Fruit fly (Drosophila melanogaster): ENCODE measurements around the gene eEF1gamma.

The eEF1gamma gene

DNA sequence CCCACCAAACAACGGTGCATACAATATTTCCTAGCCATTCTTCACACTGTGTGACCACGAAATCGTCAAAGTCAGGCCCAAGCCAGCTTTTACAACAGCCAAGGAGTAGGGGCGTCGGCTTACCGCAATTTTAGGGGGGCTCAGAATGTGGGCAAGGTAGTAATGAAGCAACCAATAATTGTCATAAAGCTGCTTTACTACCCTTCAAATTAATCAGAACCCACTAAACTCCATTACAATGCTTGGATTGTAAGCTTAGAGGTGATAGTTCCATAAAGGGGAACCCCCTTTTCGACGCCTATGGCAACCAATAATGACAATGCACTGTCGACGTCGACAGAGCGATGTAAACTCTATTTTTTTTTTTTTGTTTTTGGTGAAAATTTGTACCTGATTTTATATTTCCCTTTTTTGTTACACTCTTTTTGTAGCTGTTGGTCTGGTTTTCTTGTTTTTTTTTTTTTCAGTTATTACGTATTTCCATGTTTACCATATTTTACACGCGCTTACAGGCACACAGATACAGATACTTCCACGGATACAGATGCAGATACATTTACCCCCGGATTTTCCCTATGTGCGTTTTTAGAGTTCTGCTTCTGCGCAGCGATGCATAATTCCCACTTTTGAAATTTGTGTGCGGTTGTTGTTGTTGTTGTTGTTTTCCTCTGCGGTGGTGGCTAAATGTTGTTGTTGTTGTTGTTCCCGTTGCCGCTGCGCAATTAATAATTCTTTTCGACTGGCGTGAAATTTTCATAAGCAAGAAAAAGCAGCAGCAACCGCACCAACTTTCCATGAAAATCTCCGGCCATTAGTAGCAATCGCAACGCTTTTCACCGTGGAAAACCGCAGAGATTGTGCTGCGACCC is 15.1 kb upstream of the eEF1gamma start (continued):
- peak; percentile 32 for TF ChIP-seq caup (GFP tag; optimal IDR thresholded peaks at IDR 0.05; ENCODE audit: severe bottlenecking)
- no peak for TF ChIP-seq grn (GFP tag; optimal IDR thresholded peaks at IDR 0.05)
- peak; percentile 66 for TF ChIP-seq CG17385 (GFP tag; optimal IDR thresholded peaks at IDR 0.05)
- no peak for TF ChIP-seq prd (optimal IDR thresholded peaks at IDR 0.05)
- TF ChIP-seq prd (GFP tag; IDR thresholded peaks at IDR 0.05), result peak; percentile 88
- TF ChIP-seq CG6765 (GFP tag; optimal IDR thresholded peaks at IDR 0.05), result peak; percentile 13
- TF ChIP-seq crc (GFP tag; optimal IDR thresholded peaks at IDR 0.05), result peak; percentile 27
- peak; percentile 25 for TF ChIP-seq ERR (GFP tag; optimal IDR thresholded peaks at IDR 0.05)
- 0 out of 3 replicates have a peak, but pooled peaks have one; percentile 61 for TF ChIP-seq CG11456 (GFP tag; IDR thresholded peaks at IDR 0.05)
- peak; percentile 21 for TF ChIP-seq Fer2 (tag; optimal IDR thresholded peaks at IDR 0.05)
- TF ChIP-seq CG16779 (GFP tag; IDR thresholded peaks at IDR 0.05), result 0 out of 2 replicates have a peak, but pooled peaks have one; percentile 46
- peak in 1 of 2 experiments; percentile 58 for TF ChIP-seq Hr78 (GFP tag; optimal IDR thresholded peaks at IDR 0.05)
- peak; percentile 80 for TF ChIP-seq CG1529 (GFP tag; optimal IDR thresholded peaks at IDR 0.05)
- peak; percentile 84 for TF ChIP-seq sqz (GFP tag; optimal IDR thresholded peaks at IDR 0.05)
- TF ChIP-seq Ada2b (GFP tag; IDR thresholded peaks at IDR 0.05), result peak; percentile 72
- TF ChIP-seq ATbp (GFP tag; optimal IDR thresholded peaks at IDR 0.05), result peak; percentile 86
- TF ChIP-seq PHDP (tag; optimal IDR thresholded peaks at IDR 0.05), result peak; percentile 73
- TF ChIP-seq Atf3 (GFP tag; optimal IDR thresholded peaks at IDR 0.05), result peak; percentile 59
- TF ChIP-seq CG14860 (GFP tag; IDR thresholded peaks at IDR 0.05; ENCODE audit: partially characterized antibody), result no peak
- peak; percentile 69 for TF ChIP-seq gsb-n (tag; optimal IDR thresholded peaks at IDR 0.05)
- TF ChIP-seq unc-4 (GFP tag; IDR thresholded peaks at IDR 0.05; ENCODE audit: partially characterized antibody), result no peak
- no peak for TF ChIP-seq CG9797 (GFP tag; optimal IDR thresholded peaks at IDR 0.05)
- peak; percentile 57 for TF ChIP-seq CG6813 (GFP tag; optimal IDR thresholded peaks at IDR 0.05)
- TF ChIP-seq CG14965 (GFP tag; optimal IDR thresholded peaks at IDR 0.05; ENCODE audit: borderline replicate concordance), result peak; percentile 12
- TF ChIP-seq CG4730 (GFP tag; IDR thresholded peaks at IDR 0.05), result peak; percentile 40
- TF ChIP-seq vfl (GFP tag; optimal IDR thresholded peaks at IDR 0.05), result no peak
- no peak for TF ChIP-seq yki (optimal IDR thresholded peaks at IDR 0.05)
- TF ChIP-seq disco-r (GFP tag; optimal IDR thresholded peaks at IDR 0.05), result peak; percentile 34
- TF ChIP-seq CG4707 (GFP tag; optimal IDR thresholded peaks at IDR 0.05), result peak; percentile 65
- TF ChIP-seq CG11093 (GFP tag; IDR thresholded peaks at IDR 0.05), result peak; percentile 79
- peak; percentile 28 for TF ChIP-seq CG4617 (GFP tag; optimal IDR thresholded peaks at IDR 0.05; ENCODE audit: borderline replicate concordance)
- TF ChIP-seq CG14441 (GFP tag; IDR thresholded peaks at IDR 0.05), result peak; percentile 69
- TF ChIP-seq CG1647 (GFP tag; optimal IDR thresholded peaks at IDR 0.05), result peak; percentile 53
- peak; percentile 59 for TF ChIP-seq Chrac-16 (GFP tag; optimal IDR thresholded peaks at IDR 0.05)
- TF ChIP-seq gce (GFP tag; IDR thresholded peaks at IDR 0.05), result peak; percentile 76
- no peak for TF ChIP-seq MBD-R2 (GFP tag; IDR thresholded peaks at IDR 0.05)
- no peak for TF ChIP-seq Doc3 (GFP tag; IDR thresholded peaks at IDR 0.05; ENCODE audit: partially characterized antibody)
- TF ChIP-seq CG1602 (GFP tag; optimal IDR thresholded peaks at IDR 0.05), result peak; percentile 78
- TF ChIP-seq CG3995 (GFP tag; optimal IDR thresholded peaks at IDR 0.05), result no peak
- no peak for TF ChIP-seq CG1832 (GFP tag; optimal IDR thresholded peaks at IDR 0.05)
- TF ChIP-seq emc (GFP tag; optimal IDR thresholded peaks at IDR 0.05), result no peak
- TF ChIP-seq MESR4 (GFP tag; optimal IDR thresholded peaks at IDR 0.05), result no peak
- peak; percentile 35 for TF ChIP-seq scrt (GFP tag; optimal IDR thresholded peaks at IDR 0.05)
- TF ChIP-seq CG2199 (GFP tag; IDR thresholded peaks at IDR 0.05), result peak; percentile 76; the same call in 2 of the 3 replicates
- peak; percentile 60 for TF ChIP-seq CG8089 (GFP tag; optimal IDR thresholded peaks at IDR 0.05)
- peak; percentile 99 for TF ChIP-seq CG4360 (GFP tag; IDR thresholded peaks at IDR 0.05)
- TF ChIP-seq Nf-YA (GFP tag; IDR thresholded peaks at IDR 0.05), result peak; percentile 71
- TF ChIP-seq B-H1 (GFP tag; IDR thresholded peaks at IDR 0.05), result peak; percentile 66

All from whole organism, embryonic.